Worm (Caenorhabditis elegans): ENCODE measurements around the gene B0035.21.

ce11 chrIV:11287511-11287910, 39.5 kb upstream of the B0035.21 start, which contains the start of gene F54D1.6:
- TF ChIP-seq unc-130 (GFP tag; optimal IDR thresholded peaks at IDR 0.05) (no peak), sea-2 (GFP tag; IDR thresholded peaks at IDR 0.05) (no peak), lsl-1 (GFP tag; optimal IDR thresholded peaks at IDR 0.05) (no peak), let-607 (tag; optimal IDR thresholded peaks at IDR 0.05) (no peak), pha-4 (tag; optimal IDR thresholded peaks at IDR 0.05) (no peak), efl-1 (GFP tag; optimal IDR thresholded peaks at IDR 0.05) (no peak), sdz-38 (tag; optimal IDR thresholded peaks at IDR 0.05) (no peak), D2030.7 (GFP tag; IDR thresholded peaks at IDR 0.05) (no peak), B0035.1 (tag; optimal IDR thresholded peaks at IDR 0.05) (no peak), zim-3 (tag; optimal IDR thresholded peaks at IDR 0.05) (no peak), attf-5 (GFP tag; optimal IDR thresholded peaks at IDR 0.05) (no peak), nfya-2 (GFP tag; IDR thresholded peaks at IDR 0.05) (no peak), hrde-1 (tag; optimal IDR thresholded peaks at IDR 0.05; ENCODE audit: borderline replicate concordance) (no peak)

All from whole organism, young adult.